Worm (Caenorhabditis elegans): ENCODE data around the gene col-184.

- TF ChIP-seq unc-39 (tag; optimal IDR thresholded peaks at IDR 0.05) (no peak), nhr-237 (tag; optimal IDR thresholded peaks at IDR 0.05) (no peak), elt-1 (tag; optimal IDR thresholded peaks at IDR 0.05; ENCODE audit: borderline replicate concordance, insufficient read depth) (no peak), unc-120 (tag; optimal IDR thresholded peaks at IDR 0.05; ENCODE audit: poor library complexity, severe bottlenecking) (no peak), nhr-28 (tag; optimal IDR thresholded peaks at IDR 0.05) (no peak), unc-62 (GFP tag; optimal IDR thresholded peaks at IDR 0.05) (no peak), drap-1 (GFP tag; optimal IDR thresholded peaks at IDR 0.05) (no peak), ham-2 (GFP tag; optimal IDR thresholded peaks at IDR 0.05) (no peak), pha-4 (tag; optimal IDR thresholded peaks at IDR 0.05) (no peak), ceh-83 (GFP tag; optimal IDR thresholded peaks at IDR 0.05) (no peak), cnd-1 (tag; optimal IDR thresholded peaks at IDR 0.05) (no peak), sem-2 (GFP tag; optimal IDR thresholded peaks at IDR 0.05) (no peak), ceh-43 (GFP tag; optimal IDR thresholded peaks at IDR 0.05) (no peak)
Observed at ce11 chrX:13510234-13510837, 41.1 kb downstream of the col-184 start.
